Fruit fly (Drosophila melanogaster): Measurements from ENCODE around the gene CheA87a.
A peak's percentile ranks its signal among the peaks of the same experiment; 100 is the strongest.

CheA87a gene

dm6 chr3R:13400902-13401721 lies 31.7 kb downstream of the CheA87a start (continued):
- TF ChIP-seq Hr51 (GFP tag; optimal IDR thresholded peaks at IDR 0.05) (peak; percentile 86 to 93), danr (GFP tag; IDR thresholded peaks at IDR 0.05) (peak; percentile 81), Nf-YA (GFP tag; IDR thresholded peaks at IDR 0.05) (0 out of 2 replicates have a peak, but pooled peaks have one; percentile 14), Neu2 (GFP tag; optimal IDR thresholded peaks at IDR 0.05; ENCODE audit: borderline replicate concordance) (peak; percentile 9), CG4730 (GFP tag; IDR thresholded peaks at IDR 0.05) (peak; percentile 78), HLHmδ (GFP tag; optimal IDR thresholded peaks at IDR 0.05) (no peak), pan (optimal IDR thresholded peaks at IDR 0.05) (no peak), pan (GFP tag; optimal IDR thresholded peaks at IDR 0.05 in 1 of 2, IDR thresholded peaks at IDR 0.05 in 1 of 2) (peak in 1 of 2 experiments; percentile 83), Mad (GFP tag; optimal IDR thresholded peaks at IDR 0.05) (peak; percentile 80), HmgD (GFP tag; optimal IDR thresholded peaks at IDR 0.05) (no peak), pzg (GFP tag; optimal IDR thresholded peaks at IDR 0.05) (no peak), Six4 (GFP tag; optimal IDR thresholded peaks at IDR 0.05) (peak; percentile 85), CG3065 (GFP tag; optimal IDR thresholded peaks at IDR 0.05) (peak; percentile 71), gro (GFP tag; optimal IDR thresholded peaks at IDR 0.05) (peak; percentile 55), CG10654 (GFP tag; optimal IDR thresholded peaks at IDR 0.05) (peak; percentile 85), HLH54F (GFP tag; optimal IDR thresholded peaks at IDR 0.05) (peak; percentile 86), Blimp-1 (GFP tag; optimal IDR thresholded peaks at IDR 0.05) (peak; percentile 92), CG13624 (GFP tag; optimal IDR thresholded peaks at IDR 0.05) (peak; percentile 88), CG1233 (GFP tag; optimal IDR thresholded peaks at IDR 0.05) (peak; percentile 72), Awh (GFP tag; IDR thresholded peaks at IDR 0.05) (peak; percentile 74), CG13296 (GFP tag; optimal IDR thresholded peaks at IDR 0.05) (peak; percentile 84), lab (GFP tag; optimal IDR thresholded peaks at IDR 0.05) (peak; percentile 88), CG34422 (GFP tag; IDR thresholded peaks at IDR 0.05) (peak; percentile 85), cas (GFP tag; IDR thresholded peaks at IDR 0.05) (0 out of 2 replicates have a peak, but pooled peaks have one; percentile 41), Sin3A (optimal IDR thresholded peaks at IDR 0.05) (no peak), p53 (GFP tag; optimal IDR thresholded peaks at IDR 0.05) (peak; percentile 79), Usf (GFP tag; optimal IDR thresholded peaks at IDR 0.05) (peak; percentile 78), CG5180 (GFP tag; optimal IDR thresholded peaks at IDR 0.05) (peak; percentile 72), Hr78 (GFP tag; optimal IDR thresholded peaks at IDR 0.05) (peak in 1 of 2 experiments; percentile 73), CG14050 (GFP tag; IDR thresholded peaks at IDR 0.05) (peak; percentile 75), hb (GFP tag; IDR thresholded peaks at IDR 0.05; ENCODE audit: partially characterized antibody) (no peak), twi (tag; optimal IDR thresholded peaks at IDR 0.05) (peak; percentile 80), CG17802 (tag; optimal IDR thresholded peaks at IDR 0.05) (peak; percentile 69), hkb (optimal IDR thresholded peaks at IDR 0.05) (no peak), hkb (GFP tag; IDR thresholded peaks at IDR 0.05) (peak; percentile 89), Spps (tag; optimal IDR thresholded peaks at IDR 0.05) (peak; percentile 78), crol (GFP tag; IDR thresholded peaks at IDR 0.05) (no peak), crp (GFP tag; optimal IDR thresholded peaks at IDR 0.05) (peak in 1 of 2 experiments; percentile 53), Camta (GFP tag; optimal IDR thresholded peaks at IDR 0.05) (peak; percentile 89), CG10274 (GFP tag; optimal IDR thresholded peaks at IDR 0.05) (peak; percentile 77), CG17328 (GFP tag; IDR thresholded peaks at IDR 0.05) (peak; percentile 71), onecut (GFP tag; IDR thresholded peaks at IDR 0.05) (peak; percentile 53), pb (GFP tag; optimal IDR thresholded peaks at IDR 0.05) (peak; percentile 74), Lim3 (GFP tag; IDR thresholded peaks at IDR 0.05) (0 out of 2 replicates have a peak, but pooled peaks have one; percentile 24), da (GFP tag; optimal IDR thresholded peaks at IDR 0.05) (peak; percentile 76), bowl (GFP tag; IDR thresholded peaks at IDR 0.05) (no peak), Sry-δ (GFP tag; optimal IDR thresholded peaks at IDR 0.05) (peak; percentile 29), CG2712 (tag; optimal IDR thresholded peaks at IDR 0.05) (peak; percentile 95), ind (GFP tag; optimal IDR thresholded peaks at IDR 0.05) (peak; percentile 86)

Measured in whole organism, embryonic.